Worm (Caenorhabditis elegans): Measurements from ENCODE around the gene mat-3.
A peak's percentile ranks its signal among the peaks of the same experiment; 100 is the strongest.

The mat-3 gene

DNA sequence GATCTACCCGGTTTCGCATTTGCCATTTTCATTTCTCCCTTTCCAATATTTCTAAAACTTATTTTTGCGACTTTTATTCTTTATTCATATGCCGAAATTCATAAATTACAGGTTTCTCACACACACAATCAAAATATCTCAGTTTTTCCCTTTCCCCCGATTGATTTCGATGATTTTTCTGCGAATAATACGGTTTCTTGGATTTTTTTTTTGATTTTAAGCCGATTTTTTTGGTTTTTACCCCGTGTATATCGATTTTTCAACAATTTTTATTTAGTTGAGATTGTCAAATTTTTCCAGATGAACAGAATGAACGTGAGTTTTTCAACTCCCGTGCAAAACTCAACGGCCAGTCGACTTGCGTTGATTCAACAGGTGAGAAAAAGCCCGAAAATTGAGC lies at the start of gene mat-3:
Gene mat-3 (plus strand): TSS at position 301 of the 400 bp plus-strand sequence.
- TF ChIP-seq lin-13 (GFP tag; optimal IDR thresholded peaks at IDR 0.05) (no peak), dmd-8 (GFP tag; IDR thresholded peaks at IDR 0.05) (no peak), ceh-20 (GFP tag; IDR thresholded peaks at IDR 0.05) (no peak), Y48G9A.11 (GFP tag; IDR thresholded peaks at IDR 0.05) (no peak), attf-4 (tag; optimal IDR thresholded peaks at IDR 0.05) (no peak), T20F7.1 (GFP tag; optimal IDR thresholded peaks at IDR 0.05) (no peak), egl-27 (tag; optimal IDR thresholded peaks at IDR 0.05) (no peak), egl-43 (GFP tag; IDR thresholded peaks at IDR 0.05) (no peak), nhr-25 (tag; optimal IDR thresholded peaks at IDR 0.05; ENCODE audit: borderline replicate concordance, insufficient read depth) (no peak)

DNA sequence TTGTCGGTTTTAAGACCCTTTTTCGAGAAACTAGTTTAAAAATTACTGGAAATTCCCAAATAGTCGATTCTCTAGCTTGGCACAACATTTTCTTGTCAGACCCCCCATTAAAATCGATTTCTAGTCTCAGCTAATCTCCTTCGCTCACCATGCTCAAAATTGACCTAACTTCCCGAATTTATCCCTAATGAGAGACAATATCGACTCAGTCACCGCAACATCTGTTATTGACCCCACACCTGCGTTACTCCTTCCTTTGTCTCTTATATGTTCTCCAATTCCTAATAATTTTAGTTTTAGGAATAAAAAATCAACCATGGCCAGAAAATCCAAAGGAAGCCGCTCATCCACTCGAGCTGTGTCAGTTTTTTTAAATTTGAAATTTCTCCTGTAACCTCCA lies 46.2 kb upstream of the mat-3 start, which contains the start of gene cec-8:
Gene cec-8 (plus strand): TSS at position 301 of the 400 bp plus-strand sequence.
- TF ChIP-seq daf-19 (GFP tag; conservative IDR thresholded peaks at IDR 0.05) = no peak
- no peak for TF ChIP-seq nhr-76 (tag; optimal IDR thresholded peaks at IDR 0.05)
- no peak for TF ChIP-seq tra-1 (GFP tag; IDR thresholded peaks at IDR 0.05)
- no peak for TF ChIP-seq unc-130 (GFP tag; optimal IDR thresholded peaks at IDR 0.05)

DNA sequence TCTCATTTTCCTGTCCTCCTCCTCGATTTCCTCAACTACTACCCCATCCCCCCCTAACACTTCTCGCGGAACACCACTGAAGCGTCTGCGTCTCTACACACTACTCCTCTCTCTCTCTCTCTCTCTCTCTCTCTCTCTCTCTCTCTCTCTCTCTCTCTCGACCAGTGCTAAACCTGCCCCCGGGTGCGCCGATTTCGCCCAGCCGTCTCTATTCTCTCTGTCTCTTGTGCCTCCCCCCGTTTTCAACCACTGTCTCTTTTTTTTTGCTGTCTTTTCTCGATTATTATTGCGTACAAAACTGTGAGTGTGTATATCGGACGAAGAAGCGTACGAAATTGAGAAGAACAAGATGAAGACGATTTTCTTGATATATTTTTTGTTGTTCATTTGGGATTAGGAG lies 42.3 kb upstream of the mat-3 start:
- TF ChIP-seq nhr-6 (tag; optimal IDR thresholded peaks at IDR 0.05) (peak; percentile 48), daf-8 (GFP tag; IDR thresholded peaks at IDR 0.05) (no peak), Y75B8A.6 (GFP tag; IDR thresholded peaks at IDR 0.05) (no peak), F49E8.2 (tag; optimal IDR thresholded peaks at IDR 0.05; ENCODE audit: borderline replicate concordance) (no peak), nhr-48 (tag; optimal IDR thresholded peaks at IDR 0.05) (peak; percentile 27), set-16 (GFP tag; IDR thresholded peaks at IDR 0.05) (peak; percentile 92), rbr-2 (tag; optimal IDR thresholded peaks at IDR 0.05) (peak; percentile 60), lsy-2 (tag; optimal IDR thresholded peaks at IDR 0.05) (peak; percentile 4 to 60), mep-1 (tag; optimal IDR thresholded peaks at IDR 0.05) (peak; percentile 84), daf-16 (GFP tag; optimal IDR thresholded peaks at IDR 0.05) (no peak), daf-16 (tag; optimal IDR thresholded peaks at IDR 0.05) (peak; percentile 49), saeg-2 (GFP tag; IDR thresholded peaks at IDR 0.05) (no peak), nhr-237 (tag; optimal IDR thresholded peaks at IDR 0.05) (no peak), mes-2 (tag; optimal IDR thresholded peaks at IDR 0.05; ENCODE audit: poor library complexity, severe bottlenecking) (peak; percentile 53), unc-62 (GFP tag; optimal IDR thresholded peaks at IDR 0.05 in 1 of 2) (peak in 1 of 2 experiments; percentile 98), unc-62 (tag; optimal IDR thresholded peaks at IDR 0.05) (no peak), vab-7 (GFP tag; IDR thresholded peaks at IDR 0.05) (no peak), dve-1 (tag; optimal IDR thresholded peaks at IDR 0.05; ENCODE audit: insufficient read depth) (peak; percentile 75), nhr-77 (tag; optimal IDR thresholded peaks at IDR 0.05) (peak; percentile 24), dmd-9 (GFP tag; IDR thresholded peaks at IDR 0.05) (no peak), unc-39 (tag; optimal IDR thresholded peaks at IDR 0.05) (no peak), fos-1 (tag; optimal IDR thresholded peaks at IDR 0.05) (no peak), sdz-12 (GFP tag; optimal IDR thresholded peaks at IDR 0.05) (no peak), ama-1 (optimal IDR thresholded peaks at IDR 0.05) (no peak), nhr-111 (GFP tag; optimal IDR thresholded peaks at IDR 0.05) (no peak), zip-11 (GFP tag; IDR thresholded peaks at IDR 0.05) (no peak), zip-2 (tag; optimal IDR thresholded peaks at IDR 0.05) (no peak), tag-97 (GFP tag; IDR thresholded peaks at IDR 0.05) (no peak), daf-19 (GFP tag; conservative IDR thresholded peaks at IDR 0.05) (no peak), egl-27 (tag; optimal IDR thresholded peaks at IDR 0.05) (no peak), arid-1 (GFP tag; conservative IDR thresholded peaks at IDR 0.05) (peak; percentile 48; the same call in 1 of the 2 replicates), ctbp-1 (GFP tag; IDR thresholded peaks at IDR 0.05) (no peak), snpc-4 (tag; optimal IDR thresholded peaks at IDR 0.05) (no peak), lin-1 (GFP tag; IDR thresholded peaks at IDR 0.05) (no peak), lin-39 (tag; optimal IDR thresholded peaks at IDR 0.05) (no peak), dmd-6 (GFP tag; IDR thresholded peaks at IDR 0.05) (peak; percentile 52; the same call in 1 of the 2 replicates), lim-7 (GFP tag; IDR thresholded peaks at IDR 0.05) (no peak), tra-1 (GFP tag; IDR thresholded peaks at IDR 0.05) (no peak), pqm-1 (tag; optimal IDR thresholded peaks at IDR 0.05) (no peak), dmd-8 (GFP tag; IDR thresholded peaks at IDR 0.05) (no peak)
